Fruit fly (Drosophila melanogaster) ovary, adult (tissue): Measurements from ENCODE around the gene CG7601.

Experiments used
- CG17801 ChIP-seq: fragments of 200-800 bp; optimal IDR thresholded peaks from 2 replicates; lab custom pipeline; 2019; ENCODE audit warnings: missing biosample characterization, mild to moderate bottlenecking, missing genetic modification characterization, moderate library complexity; ENCODE audit not compliant: partially characterized antibody

Gene CG7601

dm6 chr3R:29736678-29737093, at the start of gene CG7601, which contains the start of gene CIA30:
Gene CG7601 (minus strand): TSS chr3R:29736745.
Gene CIA30 (plus strand): TSS chr3R:29736965.
- TF ChIP-seq CG17801 (GFP tag; lab: Kevin White, UChicago): peak; percentile 97

dm6 chr3R:29785242-29785641, 48.7 kb upstream of the CG7601 start:
- TF ChIP-seq CG17801 (GFP tag; lab: Kevin White, UChicago): no peak

- no peak for TF ChIP-seq CG17801 (GFP tag; lab: Kevin White, UChicago)
These were observed 46.7 kb upstream of the CG7601 start for dm6 chr3R:29783210-29783609.

- TF ChIP-seq CG17801 (GFP tag; lab: Kevin White, UChicago): peak; percentile 61
These were observed 45.8 kb upstream of the CG7601 start for dm6 chr3R:29782367-29782766.

- no peak for TF ChIP-seq CG17801 (GFP tag; lab: Kevin White, UChicago)
These were observed 45.3 kb upstream of the CG7601 start for dm6 chr3R:29781874-29782273.

dm6 chr3R:29780402-29781029, 44.0 kb upstream of the CG7601 start, which contains the start of gene fig:
Gene fig (minus strand): TSS chr3R:29780452.
- no peak for TF ChIP-seq CG17801 (GFP tag; lab: Kevin White, UChicago)

dm6 chr3R:29778985-29779298, 42.4 kb upstream of the CG7601 start:
- TF ChIP-seq CG17801 (GFP tag; lab: Kevin White, UChicago): no peak

- no peak for TF ChIP-seq CG17801 (GFP tag; lab: Kevin White, UChicago)
These were observed 41.8 kb upstream of the CG7601 start for dm6 chr3R:29778139-29778984.

- no peak for TF ChIP-seq CG17801 (GFP tag; lab: Kevin White, UChicago)
These were observed 40.7 kb upstream of the CG7601 start for dm6 chr3R:29777213-29777612.

- no peak for TF ChIP-seq CG17801 (GFP tag; lab: Kevin White, UChicago)
These were observed 39.5 kb upstream of the CG7601 start for dm6 chr3R:29775755-29776686.

- TF ChIP-seq CG17801 (GFP tag; lab: Kevin White, UChicago): peak; percentile 11
These were observed 38.0 kb upstream of the CG7601 start for dm6 chr3R:29774360-29775193.

- TF ChIP-seq CG17801 (GFP tag; lab: Kevin White, UChicago): peak; percentile 69
These were observed 37.3 kb upstream of the CG7601 start for dm6 chr3R:29773833-29774324.

dm6 chr3R:29772795-29773331, 36.3 kb upstream of the CG7601 start:
- TF ChIP-seq CG17801 (GFP tag; lab: Kevin White, UChicago): peak; percentile 52
